Worm (Caenorhabditis elegans) whole organism, mixed stage, embryonic: ENCODE results near the gene lias-1.

ENCODE experiments used
- M03D4.4 ChIP-seq: sonication (generic microtip); optimal IDR thresholded peaks from 2 replicates; lab custom pipeline; 2017; ENCODE audit warnings: mild to moderate bottlenecking, missing genetic modification characterization, missing compliant biosample characterization
- bed-3 ChIP-seq: fragments of 200-800 bp; sonication (Bioruptor generic); optimal IDR thresholded peaks from 3 replicates; lab custom pipeline; 2018; ENCODE audit warnings: mild to moderate bottlenecking, missing genetic modification characterization, moderate library complexity, missing compliant biosample characterization
- blmp-1 ChIP-seq: fragments of 150-350 bp; optimal IDR thresholded peaks from 2 replicates; lab custom pipeline; 2014; ENCODE audit warnings: missing biosample characterization, missing genetic modification characterization
- ceh-39 ChIP-seq: fragments of 150-350 bp; optimal IDR thresholded peaks from 2 replicates; lab custom pipeline; 2014; ENCODE audit warnings: missing biosample characterization, missing genetic modification characterization
- ceh-43 ChIP-seq: fragments of 200-800 bp; sonication (Bioruptor generic); optimal IDR thresholded peaks from 2 replicates; lab custom pipeline; 2018; ENCODE audit warnings: mild to moderate bottlenecking, missing genetic modification characterization, moderate library complexity, missing compliant biosample characterization
- ceh-83 ChIP-seq: fragments of 200-800 bp; sonication (Bioruptor generic); optimal IDR thresholded peaks from 2 replicates; lab custom pipeline; 2018; ENCODE audit warnings: mild to moderate bottlenecking, missing genetic modification characterization, missing compliant biosample characterization
- ces-1 ChIP-seq: fragments of 150-350 bp; optimal IDR thresholded peaks from 2 replicates; lab custom pipeline; 2014; ENCODE audit warnings: missing biosample characterization, missing genetic modification reagents, missing genetic modification characterization
- drap-1 ChIP-seq: fragments of 200-800 bp; sonication (Bioruptor generic); optimal IDR thresholded peaks from 3 replicates; lab custom pipeline; 2018; ENCODE audit warnings: mild to moderate bottlenecking, missing genetic modification characterization, missing compliant biosample characterization
- elt-1 ChIP-seq: sonication (generic microtip); optimal IDR thresholded peaks from 2 replicates; lab custom pipeline; 2017; ENCODE audit warnings: missing genetic modification characterization, mild to moderate bottlenecking, missing compliant biosample characterization, antibody characterized with exemption, moderate library complexity, borderline replicate concordance; ENCODE audit not compliant: insufficient read depth
- elt-3 ChIP-seq: fragments of 150-350 bp; optimal IDR thresholded peaks from 2 replicates; lab custom pipeline; 2014; ENCODE audit warnings: missing biosample characterization, missing genetic modification characterization
- flh-1 ChIP-seq: fragments of 200-800 bp; sonication (Bioruptor generic); optimal IDR thresholded peaks from 2 replicates; lab custom pipeline; 2018; ENCODE audit warnings: mild to moderate bottlenecking, missing genetic modification characterization, moderate library complexity, missing compliant biosample characterization
- ham-2 ChIP-seq: fragments of 200-800 bp; sonication (Bioruptor generic); optimal IDR thresholded peaks from 2 replicates; lab custom pipeline; 2018; ENCODE audit warnings: mild to moderate bottlenecking, missing genetic modification characterization, missing compliant biosample characterization
- hlh-1 ChIP-seq: fragments of 150-350 bp; optimal IDR thresholded peaks from 2 replicates; lab custom pipeline; 2014; ENCODE audit warnings: missing biosample characterization, missing genetic modification reagents, missing genetic modification characterization
- lin-13 ChIP-seq: fragments of 150-350 bp; optimal IDR thresholded peaks from 2 replicates; lab custom pipeline; 2014; ENCODE audit warnings: missing biosample characterization, missing genetic modification characterization
- lin-32 ChIP-seq: fragments of 200-800 bp; sonication (Bioruptor generic); optimal IDR thresholded peaks from 2 replicates; lab custom pipeline; 2018; ENCODE audit warnings: mild to moderate bottlenecking, missing genetic modification characterization, missing compliant biosample characterization
- lsy-2 ChIP-seq: fragments of 150-350 bp; optimal IDR thresholded peaks from 2 replicates; lab custom pipeline; 2014; ENCODE audit warnings: missing biosample characterization, missing genetic modification characterization
- mab-5 ChIP-seq: fragments of 150-350 bp; optimal IDR thresholded peaks from 2 replicates; lab custom pipeline; 2014; ENCODE audit warnings: missing biosample characterization, missing genetic modification characterization
- mep-1 ChIP-seq: fragments of 150-350 bp; optimal IDR thresholded peaks from 2 replicates; lab custom pipeline; 2017; ENCODE audit warnings: missing biosample characterization, missing genetic modification reagents, missing genetic modification characterization, inconsistent platforms
- mls-2 ChIP-seq: sonication (generic microtip); optimal IDR thresholded peaks from 2 replicates; lab custom pipeline; 2016; ENCODE audit warnings: mild to moderate bottlenecking, missing genetic modification characterization, moderate library complexity, missing compliant biosample characterization
- nhr-12 ChIP-seq: fragments of 150-350 bp; optimal IDR thresholded peaks from 2 replicates; lab custom pipeline; 2014; ENCODE audit warnings: missing biosample characterization, missing genetic modification characterization
- nhr-2 ChIP-seq: fragments of 150-350 bp; optimal IDR thresholded peaks from 2 replicates; lab custom pipeline; 2014; ENCODE audit warnings: missing biosample characterization, missing genetic modification characterization
- nhr-237 ChIP-seq: fragments of 150-350 bp; optimal IDR thresholded peaks from 2 replicates; lab custom pipeline; 2014; ENCODE audit warnings: missing biosample characterization, missing genetic modification characterization
- nhr-28 ChIP-seq: fragments of 150-350 bp; optimal IDR thresholded peaks from 2 replicates; lab custom pipeline; 2014; ENCODE audit warnings: missing biosample characterization, missing genetic modification characterization
- nhr-76 ChIP-seq: sonication (generic microtip); optimal IDR thresholded peaks from 2 replicates; lab custom pipeline; 2017; ENCODE audit warnings: missing biosample characterization, missing genetic modification characterization
- pha-4 ChIP-seq: fragments of 150-350 bp; optimal IDR thresholded peaks from 2 replicates; lab custom pipeline; 2018; ENCODE audit warnings: missing biosample characterization, missing genetic modification reagents, missing genetic modification characterization
- sem-2 ChIP-seq: fragments of 200-800 bp; sonication (Bioruptor generic); optimal IDR thresholded peaks from 2 replicates; lab custom pipeline; 2018; ENCODE audit warnings: mild to moderate bottlenecking, missing genetic modification characterization, missing compliant biosample characterization
- snpc-4 ChIP-seq: fragments of 150-350 bp; optimal IDR thresholded peaks from 2 replicates; lab custom pipeline; 2014; ENCODE audit warnings: missing biosample characterization, missing genetic modification characterization
- sptf-1 ChIP-seq: sonication (generic microtip); optimal IDR thresholded peaks from 2 replicates; lab custom pipeline; 2017; ENCODE audit warnings: mild to moderate bottlenecking, missing genetic modification characterization, moderate library complexity, missing compliant biosample characterization
- tbx-8 ChIP-seq: fragments of 200-800 bp; sonication (Bioruptor generic); optimal IDR thresholded peaks from 2 replicates; lab custom pipeline; 2018; ENCODE audit warnings: mild to moderate bottlenecking, missing genetic modification characterization, moderate library complexity, missing compliant biosample characterization
- unc-120 ChIP-seq: sonication (generic microtip); optimal IDR thresholded peaks from 2 replicates; lab custom pipeline; 2017; ENCODE audit warnings: missing genetic modification characterization, missing compliant biosample characterization; ENCODE audit not compliant: poor library complexity, severe bottlenecking
- unc-39 ChIP-seq: fragments of 150-350 bp; optimal IDR thresholded peaks from 2 replicates; lab custom pipeline; 2014; ENCODE audit warnings: missing biosample characterization, missing genetic modification characterization
- unc-62 ChIP-seq: fragments of 150-350 bp; optimal IDR thresholded peaks from 2 replicates; lab custom pipeline; 2014; ENCODE audit warnings: missing biosample characterization, missing genetic modification reagents, missing genetic modification characterization
- zip-8 ChIP-seq: fragments of 150-350 bp; optimal IDR thresholded peaks from 2 replicates; lab custom pipeline; 2014; ENCODE audit warnings: missing biosample characterization, missing genetic modification characterization
- ztf-11 ChIP-seq: fragments of 150-350 bp; optimal IDR thresholded peaks from 2 replicates; lab custom pipeline; 2014; ENCODE audit warnings: missing biosample characterization, missing genetic modification characterization

Gene lias-1

DNA sequence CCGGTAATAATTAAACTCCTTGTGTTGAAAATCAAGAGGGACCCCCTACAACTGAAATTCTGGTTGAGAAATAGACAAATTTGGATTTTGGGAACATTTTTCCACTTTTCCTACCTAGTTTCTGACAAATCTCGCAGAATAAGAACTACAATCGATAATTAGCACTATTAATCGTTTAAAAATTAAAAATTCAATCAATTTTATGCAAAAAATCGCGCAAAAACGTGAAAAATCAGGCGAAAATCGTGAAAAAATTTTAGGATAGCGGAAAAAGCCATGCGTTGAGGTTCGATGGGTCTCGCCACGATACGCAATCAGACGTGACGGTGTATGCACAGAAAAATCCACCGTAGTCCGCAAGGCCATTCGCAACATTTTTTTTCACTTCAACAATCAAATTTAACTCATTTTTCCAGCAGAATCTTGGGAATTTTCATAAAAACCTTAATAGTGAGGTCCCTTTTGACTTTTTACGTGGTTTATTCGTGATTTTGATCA is at the start of gene lias-1:
TSS of gene lias-1 (minus strand) at position 51 of the 498 bp plus-strand sequence.
- peak; percentile 64 for TF ChIP-seq nhr-237
- TF ChIP-seq nhr-2 (tag; lab: Kevin White, UChicago) = no peak
- no peak for TF ChIP-seq zip-8 (tag; lab: Kevin White, UChicago)
- peak; percentile 62 for TF ChIP-seq M03D4.4 (tag; lab: Kevin White, UChicago)
- no peak for TF ChIP-seq lin-32 (GFP tag; lab: Kevin White, UChicago)
- no peak for TF ChIP-seq ceh-83 (GFP tag; lab: Kevin White, UChicago)
- TF ChIP-seq sptf-1 (tag; lab: Kevin White, UChicago) = peak; percentile 81
- peak; percentile 96 for TF ChIP-seq lsy-2 (tag; lab: Kevin White, UChicago)
- TF ChIP-seq sem-2 = no peak
- TF ChIP-seq snpc-4 (tag; lab: Kevin White, UChicago) = no peak
- TF ChIP-seq nhr-76 = no peak
- no peak for TF ChIP-seq drap-1
- peak; percentile 92 for TF ChIP-seq mep-1 (tag; lab: Kevin White, UChicago)
- TF ChIP-seq lin-13 = peak; percentile 86
- no peak for TF ChIP-seq elt-1
- no peak for TF ChIP-seq unc-39 (tag; lab: Kevin White, UChicago)
- peak; percentile 15 for TF ChIP-seq ztf-11 (tag; lab: Kevin White, UChicago)
- TF ChIP-seq unc-120 = peak; percentile 58
- TF ChIP-seq nhr-12 = no peak
- TF ChIP-seq ceh-43 (GFP tag; lab: Kevin White, UChicago) = peak; percentile 31
- TF ChIP-seq blmp-1 (tag; lab: Kevin White, UChicago) = no peak
- TF ChIP-seq tbx-8 (GFP tag; lab: Kevin White, UChicago) = peak; percentile 58
- peak; percentile 58 for TF ChIP-seq ham-2
- peak; percentile 87 for TF ChIP-seq pha-4 (tag; lab: Kevin White, UChicago)
- TF ChIP-seq bed-3 (GFP tag; lab: Kevin White, UChicago) = no peak
- TF ChIP-seq hlh-1 (tag; lab: Kevin White, UChicago) = peak; percentile 80
- no peak for TF ChIP-seq ceh-39 (tag; lab: Kevin White, UChicago)
- TF ChIP-seq ces-1 = peak; percentile 61
- TF ChIP-seq mls-2 = no peak
- no peak for TF ChIP-seq elt-3 (tag; lab: Kevin White, UChicago)
- TF ChIP-seq nhr-28 (tag; lab: Kevin White, UChicago) = no peak
- no peak for TF ChIP-seq mab-5 (tag; lab: Kevin White, UChicago)
- TF ChIP-seq unc-62 = no peak

DNA sequence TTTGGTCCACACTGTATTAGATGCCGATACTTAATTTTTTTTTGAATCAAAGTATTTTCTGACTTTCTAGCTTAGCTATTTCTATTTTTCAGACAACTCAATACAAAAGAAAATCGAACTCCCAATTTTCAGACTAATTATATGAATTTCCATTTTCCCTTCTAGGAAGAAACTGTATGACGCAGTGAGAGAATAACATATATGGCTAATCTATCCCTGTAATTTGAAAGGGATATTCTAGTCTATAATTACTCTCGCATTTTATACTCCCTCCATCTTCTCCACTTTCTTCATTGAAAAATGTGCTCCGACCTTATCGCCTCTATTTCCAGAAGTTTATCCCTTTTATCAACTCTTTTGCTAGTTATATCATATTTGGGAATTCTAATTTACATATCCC is 48.4 kb upstream of the lias-1 start, which contains the start of gene C54C6.4:
TSS of gene C54C6.4 (plus strand) at position 301 of the 400 bp plus-strand sequence.
- TF ChIP-seq nhr-12 = no peak
- TF ChIP-seq lsy-2 (tag; lab: Kevin White, UChicago) = no peak
- no peak for TF ChIP-seq mls-2
- TF ChIP-seq nhr-28 (tag; lab: Kevin White, UChicago) = no peak
- no peak for TF ChIP-seq tbx-8 (GFP tag; lab: Kevin White, UChicago)
- TF ChIP-seq ceh-83 (GFP tag; lab: Kevin White, UChicago) = no peak
- TF ChIP-seq elt-1 = no peak
- no peak for TF ChIP-seq ham-2
- no peak for TF ChIP-seq lin-13
- no peak for TF ChIP-seq ceh-39 (tag; lab: Kevin White, UChicago)
- TF ChIP-seq, all 35 proteins: peak for 0

DNA sequence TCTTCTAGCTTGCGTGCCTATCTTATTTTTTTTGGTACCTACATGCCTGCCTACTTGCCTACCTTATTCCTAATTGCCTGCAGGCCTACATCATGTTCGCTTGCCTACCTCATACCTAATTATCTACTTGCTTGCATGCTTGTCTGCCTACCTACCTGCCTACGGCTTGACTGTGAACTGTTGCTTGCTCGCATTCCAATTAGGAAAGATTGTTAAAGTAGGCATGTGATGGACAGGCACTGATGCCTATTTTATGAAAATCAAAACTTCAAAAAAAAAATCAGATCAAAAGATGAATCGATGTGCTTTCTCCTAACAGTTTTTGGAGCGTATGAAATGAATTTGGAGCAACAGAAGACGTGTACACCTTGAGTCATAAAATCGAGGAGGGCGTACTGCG is 45.5 kb upstream of the lias-1 start:
- no peak for TF ChIP-seq ceh-43 (GFP tag; lab: Kevin White, UChicago)
- TF ChIP-seq mls-2 = no peak
- TF ChIP-seq nhr-76 = no peak
- TF ChIP-seq lin-32 (GFP tag; lab: Kevin White, UChicago) = no peak
- TF ChIP-seq lin-13 = no peak
- TF ChIP-seq drap-1 = no peak
- TF ChIP-seq nhr-2 (tag; lab: Kevin White, UChicago) = no peak
- TF ChIP-seq unc-39 (tag; lab: Kevin White, UChicago) = no peak
- TF ChIP-seq ces-1 = no peak
- TF ChIP-seq ceh-83 (GFP tag; lab: Kevin White, UChicago) = no peak
- TF ChIP-seq tbx-8 (GFP tag; lab: Kevin White, UChicago) = no peak
- TF ChIP-seq blmp-1 (tag; lab: Kevin White, UChicago) = no peak
- TF ChIP-seq nhr-237 = no peak
- TF ChIP-seq flh-1 (GFP tag; lab: Kevin White, UChicago) = no peak
- TF ChIP-seq unc-120 = no peak
- no peak for TF ChIP-seq bed-3 (GFP tag; lab: Kevin White, UChicago)
- no peak for TF ChIP-seq elt-3 (tag; lab: Kevin White, UChicago)
- no peak for TF ChIP-seq elt-1

DNA sequence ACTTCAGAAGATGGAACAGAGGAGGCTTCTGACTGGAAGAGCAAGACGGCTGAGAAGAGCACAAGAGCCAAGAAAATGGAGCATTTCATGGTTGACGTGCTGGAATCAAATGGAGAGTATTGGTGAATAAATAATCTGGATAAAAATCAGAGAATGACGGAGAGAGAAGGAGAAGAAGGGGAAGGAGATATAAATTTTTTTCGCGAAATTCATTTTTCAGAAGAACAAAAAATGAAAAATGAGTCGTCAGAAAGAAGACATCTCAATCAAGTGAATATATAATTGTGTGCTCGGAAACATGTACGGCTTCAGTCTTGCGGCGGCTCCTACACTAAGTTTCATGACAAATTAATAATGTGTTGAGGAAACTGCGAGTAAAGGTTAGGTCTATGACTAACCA is 44.8 kb upstream of the lias-1 start, which contains the start of gene C54C6.5:
TSS of gene C54C6.5 (minus strand) at position 101 of the 400 bp plus-strand sequence.
- TF ChIP-seq flh-1 (GFP tag; lab: Kevin White, UChicago) = no peak
- TF ChIP-seq nhr-237 = no peak
